Worm (Caenorhabditis elegans) whole organism, young adult: ENCODE measurements around the gene T16G1.3.

Experiments
- F55B11.4 ChIP-seq: sonication (generic microtip); optimal IDR thresholded peaks from 2 replicates; lab custom pipeline; 2016; ENCODE audit warnings: missing compliant biosample characterization, missing genetic modification characterization, borderline replicate concordance; ENCODE audit not compliant: insufficient read depth
- Y53G8AR.9 ChIP-seq: fragments of 200-800 bp; sonication (Bioruptor generic); conservative IDR thresholded peaks from 2 replicates; pipeline ENCODE4 v1.3.6; 2022; ENCODE audit warnings: missing genetic modification reagents, missing genetic modification characterization, missing compliant biosample characterization
- Y95B8A.8 ChIP-seq: fragments of 200-800 bp; sonication (Bioruptor generic); IDR thresholded peaks from 2 replicates; pipeline ENCODE4 v1.3.6; 2022; ENCODE audit warnings: missing genetic modification reagents, missing genetic modification characterization, missing compliant biosample characterization
- ZK185.1 ChIP-seq: sonication (generic microtip); optimal IDR thresholded peaks from 2 replicates; lab custom pipeline; 2016; ENCODE audit warnings: mild to moderate bottlenecking, missing genetic modification characterization, missing compliant biosample characterization; ENCODE audit not compliant: poor library complexity, severe bottlenecking
- ama-1 ChIP-seq, 3 experiments: fragments of 150-350 bp in 1 of 3; sonication (generic microtip) in 2 of 3; optimal IDR thresholded peaks; 2 replicates each; lab custom pipeline; 2014 to 2018; ENCODE audit warnings: missing biosample characterization in 2 of 3, missing genetic modification characterization in 2 of 3, missing genetic modification reagents in 2 of 3
- athp-1 ChIP-seq: sonication (generic microtip); optimal IDR thresholded peaks from 2 replicates; lab custom pipeline; 2017; ENCODE audit warnings: mild to moderate bottlenecking, missing genetic modification characterization, missing compliant biosample characterization
- attf-5 ChIP-seq: fragments of 200-800 bp; sonication (Bioruptor generic); optimal IDR thresholded peaks from 2 replicates; lab custom pipeline; 2018; ENCODE audit warnings: mild to moderate bottlenecking, missing genetic modification characterization, missing compliant biosample characterization
- cebp-1 ChIP-seq, 2 experiments: fragments of 200-800 bp in 1 of 2; sonication (Bioruptor generic) in 1 of 2; sonication (generic microtip) in 1 of 2; IDR thresholded peaks in 1 of 2; optimal IDR thresholded peaks in 1 of 2; 2 replicates each; pipeline versions ENCODE4 v1.3.6 to Lab custom; 2017 to 2022; ENCODE audit warnings: missing compliant biosample characterization in 2 of 2, missing genetic modification characterization in 2 of 2, mild to moderate bottlenecking in 1 of 2, missing genetic modification reagents in 1 of 2, moderate library complexity in 1 of 2
- ceh-100 ChIP-seq: fragments of 200-800 bp; sonication (Bioruptor generic); IDR thresholded peaks from 2 replicates; pipeline ENCODE4 v1.3.6; 2022; ENCODE audit warnings: missing genetic modification reagents, missing genetic modification characterization, missing compliant biosample characterization
- ceh-58 ChIP-seq: fragments of 200-800 bp; sonication (Bioruptor generic); IDR thresholded peaks from 2 replicates; pipeline ENCODE4 v1.3.6; 2022; ENCODE audit warnings: missing genetic modification characterization, missing compliant biosample characterization
- chd-7 ChIP-seq: sonication (generic microtip); optimal IDR thresholded peaks from 2 replicates; lab custom pipeline; 2016; ENCODE audit warnings: mild to moderate bottlenecking, missing genetic modification characterization, moderate library complexity, missing compliant biosample characterization
- dpff-1 ChIP-seq: sonication (generic microtip); optimal IDR thresholded peaks from 2 replicates; lab custom pipeline; 2017; ENCODE audit warnings: mild to moderate bottlenecking, missing genetic modification characterization, missing compliant biosample characterization
- ets-4 ChIP-seq: fragments of 200-800 bp; sonication (Bioruptor generic); optimal IDR thresholded peaks from 2 replicates; lab custom pipeline; 2018; ENCODE audit warnings: mild to moderate bottlenecking, missing genetic modification characterization, missing compliant biosample characterization
- fkh-3 ChIP-seq: sonication (generic microtip); optimal IDR thresholded peaks from 2 replicates; lab custom pipeline; 2016; ENCODE audit warnings: mild to moderate bottlenecking, missing genetic modification characterization, missing compliant biosample characterization
- gei-17 ChIP-seq: fragments of 200-800 bp; sonication (Bioruptor generic); optimal IDR thresholded peaks from 2 replicates; lab custom pipeline; 2018; ENCODE audit warnings: mild to moderate bottlenecking, missing genetic modification characterization, missing compliant biosample characterization
- hrde-1 ChIP-seq: sonication (generic microtip); optimal IDR thresholded peaks from 2 replicates; lab custom pipeline; 2016; ENCODE audit warnings: missing genetic modification characterization, mild to moderate bottlenecking, missing compliant biosample characterization, moderate library complexity, missing genotype, missing genetic modification reagents, borderline replicate concordance
- lin-54 ChIP-seq: fragments of 200-800 bp; sonication (Bioruptor generic); optimal IDR thresholded peaks from 2 replicates; lab custom pipeline; 2018; ENCODE audit warnings: mild to moderate bottlenecking, missing genetic modification characterization, missing compliant biosample characterization
- madf-6 ChIP-seq: fragments of 200-800 bp; sonication (Bioruptor generic); IDR thresholded peaks from 2 replicates; pipeline ENCODE4 v1.3.6; 2022; ENCODE audit warnings: missing genetic modification reagents, missing genetic modification characterization, missing compliant biosample characterization
- madf-8 ChIP-seq: fragments of 200-800 bp; sonication (Bioruptor generic); conservative IDR thresholded peaks from 2 replicates; pipeline ENCODE4 v1.3.6; 2022; ENCODE audit warnings: missing genetic modification reagents, missing genetic modification characterization, missing compliant biosample characterization
- mel-28 ChIP-seq: sonication (generic microtip); optimal IDR thresholded peaks from 2 replicates; lab custom pipeline; 2016; ENCODE audit warnings: borderline replicate concordance, mild to moderate bottlenecking, missing genetic modification characterization, missing compliant biosample characterization
- mes-4 ChIP-seq: sonication (generic microtip); optimal IDR thresholded peaks from 2 replicates; lab custom pipeline; 2016; ENCODE audit warnings: missing genotype, missing genetic modification characterization, missing compliant biosample characterization
- rec-8 ChIP-seq, 2 experiments: sonication (generic microtip); optimal IDR thresholded peaks; 2 replicates each; lab custom pipeline; 2016; ENCODE audit warnings: mild to moderate bottlenecking in 2 of 2, missing genetic modification characterization in 2 of 2, missing genetic modification reagents in 2 of 2, missing genotype in 2 of 2, missing biosample characterization in 1 of 2, missing compliant biosample characterization in 1 of 2, moderate library complexity in 1 of 2
- sdz-38 ChIP-seq: sonication (generic microtip); optimal IDR thresholded peaks from 2 replicates; lab custom pipeline; 2016; ENCODE audit warnings: missing genotype, missing genetic modification characterization, missing compliant biosample characterization
- snpc-4 ChIP-seq, 5 experiments: fragments of 150-350 bp in 1 of 5; sonication (generic microtip) in 4 of 5; optimal IDR thresholded peaks; 2 replicates each; lab custom pipeline; 2014 to 2018; ENCODE audit warnings: missing genetic modification characterization in 5 of 5, missing biosample characterization in 3 of 5, antibody characterized with exemption in 2 of 5, mild to moderate bottlenecking in 2 of 5, missing compliant biosample characterization in 2 of 5, missing genotype in 2 of 5, moderate library complexity in 2 of 5, missing genetic modification reagents in 1 of 5
- unc-130 ChIP-seq: sonication (generic microtip); optimal IDR thresholded peaks from 2 replicates; lab custom pipeline; 2016; ENCODE audit warnings: missing genetic modification reagents, missing genetic modification characterization, missing compliant biosample characterization
- zfh-2 ChIP-seq: fragments of 200-800 bp; sonication (Bioruptor generic); conservative IDR thresholded peaks from 2 replicates; pipeline ENCODE4 v1.3.6; 2022; ENCODE audit warnings: missing genetic modification reagents, missing genetic modification characterization, missing compliant biosample characterization
- ztf-28 ChIP-seq: fragments of 200-800 bp; sonication (Bioruptor generic); IDR thresholded peaks from 2 replicates; pipeline ENCODE4 v1.3.6; 2022; ENCODE audit warnings: missing genetic modification reagents, missing genetic modification characterization, missing compliant biosample characterization
- ztf-6 ChIP-seq: fragments of 200-800 bp; sonication (Bioruptor generic); IDR thresholded peaks from 2 replicates; pipeline ENCODE4 v1.3.6; 2022; ENCODE audit warnings: missing genetic modification reagents, missing genetic modification characterization, missing compliant biosample characterization

The T16G1.3 gene

ce11 chrV:12904054-12904453 is 40.1 kb downstream of the T16G1.3 start, which contains the start of gene ttr-27:
ttr-27 (minus strand) TSS chrV:12904098.
- TF ChIP-seq hrde-1 (tag; lab: Kevin White, UChicago) (no peak), ceh-58 (GFP tag; lab: Robert Waterston, UW) (no peak), mel-28 (tag; lab: Kevin White, UChicago) (no peak), snpc-4 (GFP tag; optimal IDR thresholded peaks at IDR 0.05; lab: Kevin White, UChicago) (no peak), snpc-4 (tag; optimal IDR thresholded peaks at IDR 0.05; lab: Kevin White, UChicago) (no peak), ztf-28 (GFP tag; lab: Robert Waterston, UW) (no peak), F55B11.4 (tag; lab: Kevin White, UChicago) (no peak), madf-6 (GFP tag; lab: Robert Waterston, UW) (no peak), madf-8 (GFP tag; lab: Robert Waterston, UW) (no peak), ama-1 (optimal IDR thresholded peaks at IDR 0.05; lab: Kevin White, UChicago) (no peak), ama-1 (GFP tag; optimal IDR thresholded peaks at IDR 0.05; lab: Kevin White, UChicago) (no peak), attf-5 (GFP tag; lab: Kevin White, UChicago) (no peak), gei-17 (GFP tag; lab: Kevin White, UChicago) (no peak), mes-4 (tag; lab: Kevin White, UChicago) (no peak), ets-4 (GFP tag; lab: Kevin White, UChicago) (no peak), unc-130 (GFP tag; lab: Kevin White, UChicago) (no peak), zfh-2 (no peak), Y95B8A.8 (GFP tag; lab: Robert Waterston, UW) (no peak)
- TF ChIP-seq, all 124 proteins: peak for 0

- TF ChIP-seq sdz-38 (tag; lab: Kevin White, UChicago) (no peak), ceh-100 (GFP tag; lab: Robert Waterston, UW) (no peak), dpff-1 (no peak), ama-1 (optimal IDR thresholded peaks at IDR 0.05; lab: Kevin White, UChicago) (no peak), ama-1 (GFP tag; optimal IDR thresholded peaks at IDR 0.05; lab: Kevin White, UChicago) (no peak)
Measured at ce11 chrV:12901301-12901700, 42.8 kb downstream of the T16G1.3 start.

ce11 chrV:12898583-12899232 is 45.4 kb downstream of the T16G1.3 start:
- TF ChIP-seq ztf-6, result no peak
- no peak for TF ChIP-seq athp-1
- TF ChIP-seq lin-54, result no peak

- TF ChIP-seq ZK185.1 (no peak), chd-7 (tag; lab: Kevin White, UChicago) (no peak), cebp-1 (GFP tag; IDR thresholded peaks at IDR 0.05; lab: Robert Waterston, UW) (0 out of 2 replicates have a peak, but pooled peaks have one; percentile 25), cebp-1 (tag; optimal IDR thresholded peaks at IDR 0.05; lab: Kevin White, UChicago) (no peak), Y53G8AR.9 (no peak), rec-8 (tag; optimal IDR thresholded peaks at IDR 0.05; lab: Kevin White, UChicago) (no peak)
Measured at ce11 chrV:12897338-12897737, 46.8 kb downstream of the T16G1.3 start.

- no peak for TF ChIP-seq fkh-3
Measured at ce11 chrV:12896850-12897249, 47.3 kb downstream of the T16G1.3 start.
